Fruit fly (Drosophila melanogaster) ovary, adult (tissue): ENCODE data around the gene Smug.

Experiments used
- CG17801 ChIP-seq: fragments of 200-800 bp; optimal IDR thresholded peaks from 2 replicates; lab custom pipeline; 2019; ENCODE audit warnings: missing biosample characterization, mild to moderate bottlenecking, missing genetic modification characterization, moderate library complexity; ENCODE audit not compliant: partially characterized antibody

Gene Smug

DNA sequence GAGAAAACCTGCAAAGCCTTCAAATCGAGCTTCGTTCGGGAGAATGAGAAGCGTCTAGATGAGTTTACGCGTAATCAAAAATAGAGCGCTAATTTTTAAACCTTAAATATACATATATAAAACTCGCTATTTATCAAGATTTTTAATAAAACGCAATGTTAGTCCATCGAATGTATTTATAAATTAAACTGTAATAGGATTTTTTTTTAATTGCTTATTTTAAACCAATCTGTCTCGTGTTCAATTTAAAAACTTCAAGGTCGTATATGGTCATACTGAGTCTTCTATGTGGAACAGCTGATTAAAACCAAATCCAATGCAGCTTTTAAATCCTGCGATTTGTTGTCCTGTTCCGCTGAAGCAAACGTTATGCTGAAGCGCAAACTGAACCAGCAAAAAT, at the start of gene Smug:
Gene Smug (plus strand): TSS at position 301 of the 400 bp plus-strand sequence.
- no peak for TF ChIP-seq CG17801 (GFP tag; lab: Kevin White, UChicago)

DNA sequence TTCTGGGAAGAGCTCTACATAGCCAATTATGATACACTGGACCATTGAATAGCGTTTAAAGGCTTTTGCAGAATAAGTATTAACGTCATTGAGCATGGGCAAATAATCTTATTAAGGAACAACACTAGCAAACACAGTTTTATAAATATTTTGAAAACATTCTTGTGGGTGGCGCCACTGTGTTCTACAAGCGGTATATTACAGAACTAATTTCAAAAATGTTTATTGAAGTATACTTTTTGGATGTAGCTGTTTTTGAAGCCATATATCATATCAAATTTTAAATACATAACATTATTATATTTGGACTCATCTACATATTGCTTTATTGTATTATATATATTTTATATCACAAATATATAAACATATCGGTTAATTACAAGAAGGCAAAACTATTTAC, 41.5 kb upstream of the Smug start:
- TF ChIP-seq CG17801 (GFP tag; lab: Kevin White, UChicago): no peak

DNA sequence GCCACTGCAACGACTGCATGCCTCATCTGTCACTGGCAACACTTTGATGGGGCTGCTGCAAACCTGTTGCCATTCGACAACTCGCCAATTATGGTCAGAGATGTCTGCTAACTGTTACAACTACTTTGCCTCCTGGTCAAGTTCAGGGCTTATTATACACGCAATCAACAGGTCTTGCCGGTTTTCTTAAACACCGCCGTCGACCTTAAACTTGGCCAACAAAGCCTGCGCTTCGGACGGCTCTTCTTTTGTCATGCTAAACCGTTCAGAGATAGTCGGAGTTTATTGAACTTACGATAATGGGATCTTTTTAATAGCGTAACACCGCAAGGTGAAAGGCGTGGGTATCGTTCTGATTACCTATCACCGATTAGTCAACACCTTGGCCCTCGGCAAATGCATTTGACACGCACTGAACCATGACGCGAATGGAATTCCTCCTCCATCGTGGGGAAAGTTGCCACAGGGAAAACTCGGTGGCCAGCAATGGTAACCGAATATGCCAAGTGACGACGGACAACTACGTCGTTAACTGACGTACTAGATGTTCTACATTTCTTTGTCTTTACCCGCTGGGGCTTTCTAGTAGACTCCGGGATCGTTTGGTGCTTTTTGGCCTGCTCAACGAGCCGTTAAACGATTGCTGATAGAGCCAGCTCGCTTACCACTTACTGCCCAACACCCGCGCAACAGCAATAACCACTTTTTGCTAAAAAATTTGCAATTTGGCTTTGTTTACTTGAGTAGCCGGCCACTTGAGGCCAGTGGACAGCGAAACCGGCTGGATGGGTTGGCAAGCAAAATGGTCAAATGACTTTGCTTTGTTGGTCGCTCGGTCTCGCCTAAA, 39.3 kb upstream of the Smug start:
- TF ChIP-seq CG17801 (GFP tag; lab: Kevin White, UChicago): no peak

DNA sequence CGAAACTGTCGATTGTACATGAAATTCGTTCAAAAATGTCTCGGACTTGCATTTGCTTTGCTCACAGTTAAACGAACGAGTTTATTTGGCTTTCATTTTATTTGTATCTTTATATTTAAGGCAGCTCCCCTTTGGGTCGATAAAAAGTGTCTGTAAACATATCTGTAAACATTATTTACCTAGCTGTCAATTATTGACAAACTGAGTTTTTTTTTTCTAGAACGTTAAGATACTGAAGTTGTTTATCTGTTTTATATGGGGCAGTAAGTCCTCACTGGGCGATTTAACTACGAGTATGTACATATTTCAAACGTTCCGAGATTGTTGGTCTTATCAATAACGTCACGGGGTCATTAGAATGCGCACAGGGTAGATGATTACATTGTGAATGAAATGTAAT, 34.7 kb upstream of the Smug start:
- no peak for TF ChIP-seq CG17801 (GFP tag; lab: Kevin White, UChicago)

DNA sequence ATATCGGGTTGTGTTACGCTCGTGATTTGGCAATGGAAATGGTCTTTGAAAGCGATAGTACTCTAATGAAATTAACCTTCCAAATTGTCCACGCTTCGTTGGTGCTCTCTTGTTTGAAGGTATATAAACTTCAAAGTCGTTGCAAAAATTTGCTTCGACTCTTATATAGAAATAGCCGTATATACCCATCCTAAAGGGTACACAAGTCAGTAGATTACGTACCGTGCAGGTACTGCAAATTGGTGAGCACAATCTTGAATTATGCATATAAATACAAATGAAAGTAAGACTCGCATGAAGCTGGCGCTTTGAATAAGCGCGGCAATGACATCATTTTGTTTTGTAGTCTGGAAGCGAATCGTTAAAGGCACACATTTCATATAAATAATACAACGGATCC, 34.2 kb upstream of the Smug start:
- TF ChIP-seq CG17801 (GFP tag; lab: Kevin White, UChicago): no peak

DNA sequence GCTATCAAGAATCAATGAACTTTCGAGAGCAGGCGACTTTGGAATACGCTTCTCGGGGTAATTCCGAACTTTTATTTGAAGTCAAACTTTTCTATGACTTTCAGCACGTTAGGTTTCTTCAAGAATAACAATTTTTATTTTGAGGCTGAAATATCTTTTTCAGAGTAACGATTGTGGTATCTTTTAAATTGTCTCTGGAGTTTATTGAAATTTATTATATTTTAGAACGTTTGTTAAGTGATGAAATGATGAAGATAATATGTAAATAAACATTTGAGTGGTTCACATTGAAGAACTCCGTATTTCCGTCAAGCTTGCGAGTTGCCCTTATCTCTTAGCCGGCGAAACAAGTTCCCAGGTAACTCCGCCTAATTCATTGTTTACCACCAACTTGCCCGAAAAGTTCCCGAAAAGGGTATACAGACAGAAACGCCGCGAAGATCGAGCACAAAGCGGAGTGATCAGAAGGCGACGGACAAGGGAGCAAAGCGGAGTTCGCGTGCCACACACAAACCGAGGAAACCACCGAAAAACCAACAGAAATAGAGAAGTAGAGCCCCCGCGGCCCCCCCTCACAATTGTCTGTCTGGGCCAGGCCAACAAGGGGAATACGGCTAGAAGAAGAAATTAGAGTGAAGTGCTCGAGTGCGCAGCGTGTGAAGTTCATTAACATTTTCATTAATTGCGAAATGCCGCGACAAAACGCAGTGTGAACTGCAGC, 32.6 kb upstream of the Smug start:
- no peak for TF ChIP-seq CG17801 (GFP tag; lab: Kevin White, UChicago)

DNA sequence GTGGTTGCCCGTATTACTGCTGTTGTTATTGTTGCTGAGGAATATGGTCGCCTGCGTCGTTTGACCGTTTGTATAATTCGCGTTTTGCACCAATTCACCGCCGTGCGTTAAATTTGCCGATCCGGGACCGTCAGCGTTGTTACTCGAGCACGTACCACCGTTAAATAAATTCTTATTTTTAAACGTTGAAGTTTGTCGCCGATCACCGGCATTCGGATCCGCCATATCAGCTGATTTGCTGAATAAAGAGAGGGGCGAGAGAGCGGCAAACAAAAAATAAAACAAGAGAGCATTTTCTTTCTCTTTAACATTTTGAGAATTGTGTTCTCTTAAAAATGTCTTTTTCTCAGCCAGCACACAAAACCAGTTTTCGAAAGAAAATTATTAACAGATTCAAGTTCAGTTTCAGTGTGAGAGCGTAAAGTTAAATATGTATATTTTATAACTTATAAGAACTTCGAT, 31.4 kb upstream of the Smug start:
- peak; percentile 56 for TF ChIP-seq CG17801 (GFP tag; lab: Kevin White, UChicago)

DNA sequence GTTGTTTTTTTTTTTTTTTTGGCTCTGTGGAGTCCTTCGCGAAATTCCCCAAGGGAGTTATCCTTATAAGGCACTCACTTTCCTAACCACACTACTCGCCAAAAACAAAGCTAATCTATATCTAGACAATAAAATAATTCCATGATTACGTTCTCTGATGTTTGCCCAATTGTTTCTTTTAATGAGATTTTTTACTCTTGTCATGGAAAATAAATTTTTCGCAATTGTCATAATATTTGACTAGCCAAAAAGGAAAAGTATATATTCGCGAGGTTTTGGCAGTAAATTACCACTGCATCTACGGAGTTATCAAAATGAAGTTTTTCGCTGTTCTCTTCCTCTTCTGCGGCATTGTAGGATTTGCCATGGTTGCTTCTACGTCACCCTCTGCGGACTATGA, 30.2 kb upstream of the Smug start, which contains the start of gene CG34278:
Gene CG34278 (plus strand): TSS at position 301 of the 400 bp plus-strand sequence.
- no peak for TF ChIP-seq CG17801 (GFP tag; lab: Kevin White, UChicago)

DNA sequence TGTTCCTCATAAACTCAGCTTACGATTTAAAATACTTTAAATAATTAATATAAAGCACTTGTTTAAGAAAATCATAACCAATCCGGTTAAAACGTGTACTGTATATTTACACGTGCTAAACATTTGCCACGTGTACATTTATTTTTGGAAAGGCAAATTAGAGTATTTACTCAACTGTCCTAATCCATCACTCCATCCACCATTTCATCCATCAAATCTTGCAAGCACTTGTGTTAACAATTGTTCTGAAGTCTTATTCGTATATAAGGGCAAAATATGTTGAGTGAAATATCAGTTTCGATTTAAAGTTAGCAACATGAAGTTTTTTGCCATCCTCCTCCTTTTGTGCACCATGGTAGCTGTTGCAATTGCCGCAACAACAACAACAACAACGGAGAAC, 29.1 kb upstream of the Smug start, which contains the start of gene CG42779:
Gene CG42779 (plus strand): TSS at position 301 of the 400 bp plus-strand sequence.
- TF ChIP-seq CG17801 (GFP tag; lab: Kevin White, UChicago): no peak

DNA sequence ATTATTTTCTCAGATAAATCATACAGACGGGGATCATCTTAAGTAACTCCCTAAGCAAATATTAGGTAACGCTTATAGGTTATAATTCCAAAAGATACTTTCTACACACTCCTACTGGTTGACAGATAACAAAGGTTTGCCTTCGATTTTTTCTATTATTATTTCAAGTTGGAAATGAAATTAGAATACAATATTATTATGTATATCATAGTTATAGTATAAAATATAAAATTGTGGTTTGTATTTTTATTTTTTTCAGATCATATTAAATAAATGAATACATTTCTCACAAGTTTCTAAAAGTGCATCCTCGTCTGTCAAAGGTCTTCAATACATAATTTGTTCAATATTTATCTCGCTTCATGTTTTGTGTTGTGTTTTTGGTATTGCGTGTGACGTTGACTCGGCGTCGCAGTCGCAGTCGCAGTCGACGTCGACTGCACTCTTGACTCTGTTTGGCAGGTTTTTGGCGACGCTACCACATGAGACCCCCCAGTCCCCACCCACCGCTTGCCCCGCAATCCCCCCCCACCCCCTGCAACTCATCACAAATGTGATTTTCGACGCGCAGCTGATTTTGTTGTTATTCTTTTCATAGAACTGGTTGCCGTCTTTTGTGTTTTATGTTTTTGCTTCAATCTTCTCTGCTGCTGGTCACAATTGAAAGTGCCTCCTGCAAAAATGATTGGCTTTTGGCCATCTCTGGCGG, 27.4 kb upstream of the Smug start:
- TF ChIP-seq CG17801 (GFP tag; lab: Kevin White, UChicago): no peak

DNA sequence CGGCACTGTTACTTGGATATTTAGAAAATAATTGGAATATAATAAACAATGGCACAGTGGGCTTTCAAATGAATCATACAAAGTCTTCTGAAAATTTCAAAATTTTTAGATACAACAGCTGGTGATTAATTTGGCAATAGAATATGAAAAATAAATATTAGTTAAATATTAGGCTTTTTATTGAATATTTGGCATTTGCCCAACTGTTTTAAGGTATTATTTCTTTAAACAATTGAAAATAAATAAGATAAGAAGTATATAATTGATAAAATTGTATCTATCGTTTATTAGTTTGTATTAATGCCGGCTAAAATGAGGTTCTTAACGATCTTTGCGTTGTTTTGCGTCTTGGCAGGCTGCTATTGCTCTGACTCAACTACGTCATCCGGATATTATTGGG, 26.2 kb upstream of the Smug start, which contains the start of gene CG45079:
Gene CG45079 (plus strand): TSS at position 301 of the 400 bp plus-strand sequence.
- TF ChIP-seq CG17801 (GFP tag; lab: Kevin White, UChicago): no peak

DNA sequence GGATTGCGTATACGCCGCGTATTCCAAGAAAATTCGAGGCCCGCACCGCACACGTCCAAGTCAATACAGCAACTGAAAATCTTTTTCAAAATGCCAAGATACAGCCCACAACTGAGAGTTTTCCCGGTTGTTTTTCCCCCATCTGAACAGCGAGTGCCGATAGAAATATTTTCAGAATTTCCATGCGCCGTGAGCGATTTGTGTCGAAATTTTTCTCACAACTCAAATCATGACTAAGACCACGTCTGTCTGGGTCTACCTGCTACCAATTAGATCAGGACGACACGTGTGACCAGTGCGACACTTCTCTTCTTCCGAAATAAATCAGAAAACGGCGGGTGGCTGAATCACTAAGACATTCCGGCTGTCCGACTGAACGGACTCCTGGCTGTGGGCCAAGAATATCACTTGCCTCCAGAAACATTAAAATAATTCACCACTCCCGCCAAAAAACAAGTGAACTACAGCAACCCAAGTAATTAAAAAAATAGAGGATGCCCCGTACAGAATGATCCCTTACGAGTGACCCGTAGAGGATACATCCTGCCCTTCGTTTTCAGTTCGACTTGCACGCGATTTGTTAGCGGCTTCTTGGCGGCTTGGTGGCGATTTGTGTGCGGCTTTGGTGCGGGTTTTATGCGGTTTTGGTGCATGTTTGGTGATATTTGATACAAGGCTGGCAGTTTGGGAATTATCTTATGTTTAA, 24.9 kb upstream of the Smug start, which contains the start of gene cher:
Gene cher (minus strand): TSS at position 51 of the 706 bp plus-strand sequence.
- no peak for TF ChIP-seq CG17801 (GFP tag; lab: Kevin White, UChicago)

DNA sequence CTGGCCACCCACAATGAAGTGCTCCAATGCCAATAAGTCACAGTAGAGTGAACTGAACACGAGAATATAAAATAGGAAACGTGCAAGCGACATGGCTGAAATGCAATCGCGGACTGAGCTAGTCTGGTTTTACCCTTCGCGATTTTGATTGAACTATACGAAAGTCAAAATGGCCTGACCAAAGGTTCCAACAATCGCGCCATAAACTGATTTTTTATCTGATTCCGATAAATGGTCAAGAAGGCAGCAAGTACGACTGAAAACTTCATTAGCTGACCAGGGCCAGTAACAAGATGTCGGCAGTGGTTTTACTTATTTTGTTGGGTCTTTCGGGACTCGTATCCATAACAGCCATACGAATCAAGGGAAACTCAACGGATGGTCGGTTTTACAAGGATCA, 23.5 kb upstream of the Smug start, which contains the start of the genes CG17477 and CG31269:
Gene CG17477 (minus strand): TSS at position 101 of the 400 bp plus-strand sequence.
Gene CG31269 (plus strand): TSS at position 289 of the 400 bp plus-strand sequence.
- no peak for TF ChIP-seq CG17801 (GFP tag; lab: Kevin White, UChicago)

DNA sequence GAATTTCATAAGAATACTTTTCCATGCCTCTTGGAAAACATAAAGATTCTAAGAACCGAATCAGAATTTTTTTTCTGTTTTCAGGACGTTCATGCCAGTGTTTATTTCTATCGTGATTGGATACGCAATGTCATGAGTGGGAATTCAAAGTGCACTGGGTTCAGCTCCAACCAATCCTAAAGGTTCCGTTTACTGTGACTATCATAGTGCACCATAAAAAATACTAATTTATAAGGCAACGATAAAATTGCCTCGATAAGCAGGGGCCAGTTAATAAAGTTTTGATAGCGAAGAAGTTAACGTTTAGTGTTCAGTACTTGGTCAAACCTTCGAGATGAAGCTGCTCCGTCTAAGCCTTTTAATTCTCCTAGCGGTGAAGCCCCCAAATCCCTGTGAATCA, 22.5 kb upstream of the Smug start, which contains the start of gene CG31265:
Gene CG31265 (plus strand): TSS at position 301 of the 400 bp plus-strand sequence.
- TF ChIP-seq CG17801 (GFP tag; lab: Kevin White, UChicago): no peak
